Worm (Caenorhabditis elegans) whole organism, L1 larva: ENCODE data around the gene col-121.

Experiments used
- C04F5.9 ChIP-seq: sonication (generic microtip); optimal IDR thresholded peaks from 2 replicates; lab custom pipeline; 2016; ENCODE audit warnings: missing genetic modification characterization, missing compliant biosample characterization
- F16B12.6 ChIP-seq: fragments of 150-350 bp; optimal IDR thresholded peaks from 2 replicates; lab custom pipeline; 2014; ENCODE audit warnings: missing biosample characterization, missing genetic modification characterization
- Y116A8C.19 ChIP-seq: sonication (generic microtip); optimal IDR thresholded peaks from 2 replicates; lab custom pipeline; 2016; ENCODE audit warnings: missing compliant biosample characterization, missing genetic modification characterization, borderline replicate concordance
- alr-1 ChIP-seq: fragments of 200-800 bp; sonication (Bioruptor generic); optimal IDR thresholded peaks from 2 replicates; lab custom pipeline; 2018; ENCODE audit warnings: borderline replicate concordance, mild to moderate bottlenecking, missing genetic modification characterization, missing compliant biosample characterization
- ama-1 ChIP-seq: fragments of 150-350 bp; optimal IDR thresholded peaks from 2 replicates; lab custom pipeline; 2014
- blmp-1 ChIP-seq: fragments of 150-350 bp; optimal IDR thresholded peaks from 2 replicates; lab custom pipeline; 2014; ENCODE audit warnings: missing biosample characterization, missing genetic modification characterization
- ceh-8 ChIP-seq: fragments of 200-800 bp; sonication (Bioruptor generic); optimal IDR thresholded peaks from 2 replicates; lab custom pipeline; 2018; ENCODE audit warnings: mild to moderate bottlenecking, missing genetic modification characterization, moderate library complexity, missing compliant biosample characterization
- ceh-82 ChIP-seq, 3 experiments: fragments of 150-350 bp in 1 of 3; sonication (generic microtip) in 2 of 3; optimal IDR thresholded peaks; 2 replicates each; lab custom pipeline; 2014 to 2017; ENCODE audit warnings: missing biosample characterization in 3 of 3, missing genetic modification characterization in 3 of 3
- ces-1 ChIP-seq: fragments of 150-350 bp; optimal IDR thresholded peaks from 2 replicates; lab custom pipeline; 2014; ENCODE audit warnings: missing biosample characterization, missing genetic modification reagents, missing genetic modification characterization
- efl-1 ChIP-seq, 4 experiments: fragments of 150-350 bp; optimal IDR thresholded peaks in 3 of 4; peaks in 1 of 4; 1 replicate in 1 of 4; 2 replicates in 3 of 4; lab custom pipeline; 2014; ENCODE audit warnings: missing biosample characterization in 2 of 4, missing genetic modification characterization in 2 of 4, missing genetic modification reagents in 2 of 4
- efl-3 ChIP-seq: fragments of 200-800 bp; sonication (Bioruptor generic); optimal IDR thresholded peaks from 2 replicates; lab custom pipeline; 2018; ENCODE audit warnings: mild to moderate bottlenecking, missing genetic modification characterization, missing compliant biosample characterization
- elt-2 ChIP-seq: sonication (generic microtip); optimal IDR thresholded peaks from 2 replicates; lab custom pipeline; 2016; ENCODE audit warnings: missing genetic modification characterization, mild to moderate bottlenecking, inconsistent platforms, missing compliant biosample characterization, missing genetic modification reagents
- elt-3 ChIP-seq, 6 experiments: fragments of 150-350 bp in 1 of 6; sonication (generic microtip); optimal IDR thresholded peaks; 2 replicates each; lab custom pipeline; 2017 to 2018; ENCODE audit warnings: missing biosample characterization in 6 of 6, missing genetic modification characterization in 6 of 6, inconsistent platforms in 1 of 6
- ets-5 ChIP-seq: fragments of 200-800 bp; sonication (Bioruptor generic); IDR thresholded peaks from 2 replicates; pipeline ENCODE4 v1.3.6; 2022; ENCODE audit warnings: missing genetic modification characterization, missing compliant biosample characterization
- fkh-4 ChIP-seq: sonication (generic microtip); optimal IDR thresholded peaks from 2 replicates; lab custom pipeline; 2016; ENCODE audit warnings: missing compliant biosample characterization, missing genetic modification characterization, borderline replicate concordance
- fos-1 ChIP-seq: fragments of 150-350 bp; optimal IDR thresholded peaks from 2 replicates; lab custom pipeline; 2014; ENCODE audit warnings: missing biosample characterization, missing genetic modification characterization
- hlh-17 ChIP-seq: fragments of 200-800 bp; sonication (Bioruptor generic); optimal IDR thresholded peaks from 2 replicates; lab custom pipeline; 2018; ENCODE audit warnings: missing genetic modification characterization, mild to moderate bottlenecking, missing compliant biosample characterization, moderate library complexity, borderline replicate concordance
- irx-1 ChIP-seq: sonication (generic microtip); optimal IDR thresholded peaks from 2 replicates; lab custom pipeline; 2016; ENCODE audit warnings: missing genetic modification characterization, missing compliant biosample characterization
- lin-13 ChIP-seq: fragments of 150-350 bp; optimal IDR thresholded peaks from 2 replicates; lab custom pipeline; 2014; ENCODE audit warnings: missing biosample characterization, missing genetic modification reagents, missing genetic modification characterization
- lin-14 ChIP-seq: fragments of 200-800 bp; sonication (Bioruptor generic); optimal IDR thresholded peaks from 2 replicates; lab custom pipeline; 2018; ENCODE audit warnings: mild to moderate bottlenecking, missing genetic modification characterization, moderate library complexity, missing compliant biosample characterization
- lin-15B ChIP-seq: fragments of 150-350 bp; sonication (generic microtip); optimal IDR thresholded peaks from 3 replicates; lab custom pipeline; 2014; ENCODE audit warnings: missing biosample characterization, missing genetic modification characterization
- mef-2 ChIP-seq: fragments of 150-350 bp; optimal IDR thresholded peaks from 2 replicates; lab custom pipeline; 2014; ENCODE audit warnings: missing biosample characterization, missing genetic modification characterization
- nhr-12 ChIP-seq: sonication (generic microtip); optimal IDR thresholded peaks from 2 replicates; lab custom pipeline; 2017; ENCODE audit warnings: missing biosample characterization, missing genetic modification characterization
- nhr-19 ChIP-seq: fragments of 200-800 bp; sonication (Bioruptor generic); conservative IDR thresholded peaks from 2 replicates; pipeline ENCODE4 v1.3.6; 2022; ENCODE audit warnings: missing genetic modification characterization, missing compliant biosample characterization
- nhr-20 ChIP-seq: sonication (generic microtip); optimal IDR thresholded peaks from 2 replicates; lab custom pipeline; 2016; ENCODE audit warnings: mild to moderate bottlenecking, missing genetic modification characterization, missing compliant biosample characterization
- nhr-237 ChIP-seq: fragments of 150-350 bp; optimal IDR thresholded peaks from 2 replicates; lab custom pipeline; 2014; ENCODE audit warnings: missing biosample characterization, missing genetic modification characterization
- nhr-28 ChIP-seq: fragments of 150-350 bp; optimal IDR thresholded peaks from 2 replicates; lab custom pipeline; 2014; ENCODE audit warnings: missing biosample characterization, missing genetic modification characterization
- nhr-47 ChIP-seq: sonication (generic microtip); optimal IDR thresholded peaks from 2 replicates; lab custom pipeline; 2016; ENCODE audit warnings: mild to moderate bottlenecking, missing genetic modification characterization, moderate library complexity, missing compliant biosample characterization
- nhr-71 ChIP-seq: sonication (generic microtip); optimal IDR thresholded peaks from 2 replicates; lab custom pipeline; 2016; ENCODE audit warnings: mild to moderate bottlenecking, missing genetic modification characterization, moderate library complexity, missing compliant biosample characterization
- nhr-77 ChIP-seq: fragments of 150-350 bp; optimal IDR thresholded peaks from 2 replicates; lab custom pipeline; 2014; ENCODE audit warnings: missing biosample characterization, missing genetic modification characterization
- nhr-84 ChIP-seq: sonication (generic microtip); optimal IDR thresholded peaks from 2 replicates; lab custom pipeline; 2017; ENCODE audit warnings: missing biosample characterization, missing genetic modification characterization
- nhr-85 ChIP-seq: sonication (generic microtip); peaks from one replicate; lab custom pipeline; 2016; ENCODE audit warnings: missing genetic modification characterization, inconsistent platforms, missing compliant biosample characterization
- nhr-90 ChIP-seq: sonication (generic microtip); optimal IDR thresholded peaks from 2 replicates; lab custom pipeline; 2016; ENCODE audit warnings: mild to moderate bottlenecking, missing genetic modification characterization, missing compliant biosample characterization; ENCODE audit not compliant: poor library complexity
- pqm-1 ChIP-seq: sonication (generic microtip); optimal IDR thresholded peaks from 3 replicates; lab custom pipeline; 2017; ENCODE audit warnings: missing biosample characterization, missing genetic modification characterization
- rnt-1 ChIP-seq: sonication (generic microtip); optimal IDR thresholded peaks from 2 replicates; lab custom pipeline; 2016; ENCODE audit warnings: mild to moderate bottlenecking, missing genetic modification characterization, moderate library complexity, missing compliant biosample characterization
- snu-23 ChIP-seq: sonication (generic microtip); optimal IDR thresholded peaks from 2 replicates; lab custom pipeline; 2016; ENCODE audit warnings: missing genetic modification characterization, missing compliant biosample characterization
- tbx-2 ChIP-seq: sonication (generic microtip); optimal IDR thresholded peaks from 2 replicates; lab custom pipeline; 2016; ENCODE audit warnings: missing genetic modification characterization, missing compliant biosample characterization
- unc-98 ChIP-seq: fragments of 200-800 bp; sonication (Bioruptor generic); IDR thresholded peaks from 2 replicates; pipeline ENCODE4 v1.3.6; 2022; ENCODE audit warnings: missing genetic modification characterization, missing compliant biosample characterization
- xbp-1 ChIP-seq: sonication (generic microtip); optimal IDR thresholded peaks from 2 replicates; lab custom pipeline; 2016; ENCODE audit warnings: missing genetic modification characterization, missing compliant biosample characterization
- zag-1 ChIP-seq: fragments of 150-350 bp; optimal IDR thresholded peaks from 2 replicates; lab custom pipeline; 2014; ENCODE audit warnings: missing biosample characterization, missing genetic modification characterization

col-121 gene

DNA sequence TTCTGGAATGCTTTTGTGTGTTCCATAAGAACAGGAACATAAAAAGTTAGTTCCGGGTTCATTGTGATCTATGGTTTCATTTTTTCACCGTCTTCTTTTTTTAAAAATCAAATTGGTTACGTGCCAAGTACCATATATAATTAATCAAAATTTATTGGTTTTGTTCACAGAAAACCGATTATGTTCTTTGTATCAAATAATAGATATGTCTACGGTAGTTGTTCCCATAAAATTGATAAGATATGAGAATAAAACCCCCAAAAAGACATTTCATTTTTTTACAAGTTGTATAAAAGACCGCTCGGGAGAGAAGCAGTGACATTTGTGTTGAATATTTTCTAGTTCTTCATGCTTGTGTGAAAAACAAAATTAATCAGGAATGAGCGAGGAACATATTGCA, 14.9 kb downstream of the col-121 start, which contains the start of gene C10C5.5:
TSS of gene C10C5.5 (plus strand) at position 301 of the 400 bp plus-strand sequence.
- TF ChIP-seq ces-1 (GFP tag; lab: Kevin White, UChicago) (no peak), nhr-84 (no peak), ama-1 (lab: Kevin White, UChicago) (no peak), Y116A8C.19 (tag; lab: Kevin White, UChicago) (no peak), lin-13 (GFP tag; lab: Kevin White, UChicago) (no peak), nhr-28 (tag; lab: Kevin White, UChicago) (no peak), rnt-1 (tag; lab: Kevin White, UChicago) (no peak), elt-2 (tag; lab: Kevin White, UChicago) (no peak), nhr-12 (tag; lab: Kevin White, UChicago) (no peak), ceh-8 (GFP tag; lab: Kevin White, UChicago) (no peak), pqm-1 (tag; lab: Kevin White, UChicago) (no peak), efl-1 (optimal IDR thresholded peaks at IDR 0.05; lab: Kevin White, UChicago) (no peak), efl-1 (GFP tag; optimal IDR thresholded peaks at IDR 0.05 in 1 of 2; lab: Kevin White, UChicago) (no peak), nhr-19 (GFP tag; lab: Robert Waterston, UW) (no peak), hlh-17 (GFP tag; lab: Kevin White, UChicago) (no peak), nhr-77 (tag; lab: Kevin White, UChicago) (no peak), nhr-47 (tag; lab: Kevin White, UChicago) (no peak), nhr-90 (no peak), F16B12.6 (no peak), efl-3 (GFP tag; lab: Kevin White, UChicago) (no peak), ets-5 (GFP tag; lab: Robert Waterston, UW) (no peak)

DNA sequence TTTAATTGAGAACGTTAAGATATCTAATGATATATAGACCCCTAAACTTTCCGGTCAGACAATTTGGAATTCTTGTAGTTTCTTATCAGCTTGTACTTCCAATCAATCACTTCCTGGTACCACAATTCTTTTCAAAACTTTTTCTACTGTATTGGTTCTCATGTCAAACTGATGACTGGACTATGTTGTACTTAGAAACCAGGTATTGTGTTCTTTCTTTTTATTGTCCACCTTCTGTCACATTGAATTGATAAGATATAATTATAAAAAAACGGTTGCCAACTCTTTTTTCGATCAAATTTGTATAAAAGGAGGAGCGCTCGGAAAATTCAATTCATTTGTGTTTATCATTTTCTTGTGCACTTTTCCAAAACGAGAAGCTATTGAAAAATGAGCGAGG, 17.7 kb downstream of the col-121 start, which contains the start of gene C10C5.4:
TSS of gene C10C5.4 (plus strand) at position 281 of the 400 bp plus-strand sequence.
- no peak for TF ChIP-seq irx-1
- no peak for TF ChIP-seq lin-15B (tag; lab: Kevin White, UChicago)
- no peak for TF ChIP-seq efl-3 (GFP tag; lab: Kevin White, UChicago)
- TF ChIP-seq unc-98 = no peak
- no peak for TF ChIP-seq snu-23

- TF ChIP-seq nhr-85 (tag; lab: Kevin White, UChicago) (peak; percentile 77), lin-14 (GFP tag; lab: Kevin White, UChicago) (peak; percentile 65), blmp-1 (tag; lab: Kevin White, UChicago) (peak; percentile 39), elt-3 (tag; optimal IDR thresholded peaks at IDR 0.05; lab: Kevin White, UChicago) (peak in 5 of 6 experiments; percentile 75 to 89 (median 82)), nhr-71 (tag; lab: Kevin White, UChicago) (peak; percentile 19), C04F5.9 (tag; lab: Kevin White, UChicago) (no peak), nhr-20 (tag; lab: Kevin White, UChicago) (peak; percentile 17), zag-1 (tag; lab: Kevin White, UChicago) (no peak)
Measured at ce11 chrIV:9376550-9376949, 19.5 kb downstream of the col-121 start.

- TF ChIP-seq ama-1 (lab: Kevin White, UChicago) (no peak), xbp-1 (tag; lab: Kevin White, UChicago) (no peak), ceh-82 (tag; optimal IDR thresholded peaks at IDR 0.05; lab: Kevin White, UChicago) (no peak), fos-1 (tag; lab: Kevin White, UChicago) (no peak), blmp-1 (tag; lab: Kevin White, UChicago) (no peak), nhr-19 (GFP tag; lab: Robert Waterston, UW) (no peak), nhr-84 (no peak), F16B12.6 (no peak), nhr-237 (no peak), alr-1 (tag; lab: Kevin White, UChicago) (no peak), lin-15B (tag; lab: Kevin White, UChicago) (no peak), mef-2 (no peak), tbx-2 (tag; lab: Kevin White, UChicago) (no peak), ces-1 (GFP tag; lab: Kevin White, UChicago) (no peak), fkh-4 (tag; lab: Kevin White, UChicago) (no peak), elt-3 (tag; optimal IDR thresholded peaks at IDR 0.05; lab: Kevin White, UChicago) (no peak)
Measured at ce11 chrIV:9374529-9374928, 21.5 kb downstream of the col-121 start, which contains the start of gene C10C5.3. TSS of gene C10C5.3 (plus strand) at chrIV:9374829.
